Worm (Caenorhabditis elegans): ENCODE data around the gene ugt-29.

The ugt-29 gene

DNA sequence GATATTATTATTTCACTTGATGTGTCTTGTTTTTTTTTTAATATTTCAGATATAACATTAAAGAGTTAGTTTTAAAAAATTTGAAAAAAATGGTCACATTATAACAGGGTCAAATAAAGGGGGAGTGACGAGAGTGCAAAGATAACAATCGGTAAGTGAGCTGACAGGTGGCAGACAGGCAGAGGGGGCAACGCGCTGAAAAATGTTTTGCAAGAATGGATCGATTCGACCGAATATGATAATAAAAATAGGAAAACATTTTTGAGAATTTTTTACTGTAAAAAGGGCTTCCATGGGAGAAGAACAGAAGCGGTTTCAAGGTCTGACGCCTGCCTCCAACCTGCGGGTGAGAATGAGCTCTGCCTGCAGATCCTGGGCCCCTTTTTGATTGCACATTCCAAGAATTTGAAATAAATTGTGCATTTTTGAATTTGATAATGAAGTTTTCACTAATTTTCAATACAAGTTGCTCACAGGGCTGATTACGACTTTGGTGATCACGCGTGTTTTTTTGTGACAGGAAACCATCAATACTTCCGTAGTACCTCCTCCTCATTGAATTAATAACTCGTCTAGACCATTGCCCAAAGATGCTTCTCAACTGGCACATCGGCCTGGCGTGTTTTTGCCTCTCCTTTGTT is at the start of gene ugt-29, which contains the start of gene srx-5:
Gene ugt-29, minus strand, starts transcription at position 101 of the 641 bp plus-strand sequence.
Gene srx-5, plus strand, starts transcription at position 591 of the 641 bp plus-strand sequence.
- TF ChIP-seq vab-7 (GFP tag; IDR thresholded peaks at IDR 0.05), result no peak
- no peak for TF ChIP-seq lsy-2 (tag; optimal IDR thresholded peaks at IDR 0.05)
- TF ChIP-seq mes-2 (tag; optimal IDR thresholded peaks at IDR 0.05; ENCODE audit: poor library complexity, severe bottlenecking), result no peak
- TF ChIP-seq ceh-32 (tag; optimal IDR thresholded peaks at IDR 0.05; ENCODE audit: poor library complexity), result no peak
- TF ChIP-seq dmd-6 (GFP tag; IDR thresholded peaks at IDR 0.05), result 0 out of 2 replicates have a peak, but pooled peaks have one; percentile 27

DNA sequence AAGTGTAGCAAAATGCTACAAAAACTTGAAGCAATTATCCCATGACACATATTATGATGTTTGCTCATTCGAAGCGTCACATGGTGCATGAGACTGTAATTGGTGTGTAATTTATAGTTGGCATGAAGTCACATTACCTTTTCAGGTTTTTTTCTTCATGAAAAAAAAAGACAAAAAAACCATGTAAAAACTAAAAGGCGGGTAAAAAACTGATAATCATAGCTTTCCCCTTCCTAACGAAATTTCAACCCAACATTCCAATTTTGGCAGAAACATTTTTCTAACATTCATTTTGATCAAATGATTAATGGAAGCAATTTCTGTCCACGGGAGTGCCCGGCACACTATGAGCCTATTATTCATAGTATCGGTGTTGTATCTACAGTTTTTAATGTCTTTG is 48.7 kb upstream of the ugt-29 start, which contains the start of gene sri-4:
Gene sri-4, plus strand, starts transcription at position 301 of the 400 bp plus-strand sequence.
- TF ChIP-seq lim-7 (GFP tag; IDR thresholded peaks at IDR 0.05) (no peak), nhr-28 (tag; optimal IDR thresholded peaks at IDR 0.05) (no peak), mep-1 (tag; optimal IDR thresholded peaks at IDR 0.05) (no peak)

DNA sequence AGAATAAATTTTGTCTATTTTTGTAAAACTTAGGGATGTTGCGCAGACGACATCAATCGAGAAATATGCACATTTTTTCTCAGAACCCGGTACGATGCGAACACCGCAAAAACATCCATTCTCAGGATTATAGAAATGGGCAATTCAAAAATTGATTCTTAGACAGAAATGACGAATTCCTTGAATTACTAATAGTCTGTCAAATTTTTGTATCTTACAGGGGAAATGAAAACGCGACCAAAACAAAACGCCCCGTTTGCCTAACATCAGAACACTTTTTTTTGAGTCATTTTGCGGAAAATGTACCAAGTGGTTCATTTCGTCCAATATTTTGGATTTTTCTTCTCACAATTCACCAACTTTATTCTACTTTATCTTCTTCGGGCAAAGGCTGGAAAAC is 44.0 kb upstream of the ugt-29 start, which contains the start of gene str-134:
Gene str-134, plus strand, starts transcription at position 301 of the 400 bp plus-strand sequence.
- TF ChIP-seq lin-1 (GFP tag; IDR thresholded peaks at IDR 0.05) (no peak), Y105C5A.15 (GFP tag; IDR thresholded peaks at IDR 0.05) (no peak), daf-12 (tag; optimal IDR thresholded peaks at IDR 0.05) (no peak), vab-7 (GFP tag; IDR thresholded peaks at IDR 0.05) (no peak), nhr-237 (tag; optimal IDR thresholded peaks at IDR 0.05) (no peak), zip-2 (tag; optimal IDR thresholded peaks at IDR 0.05) (no peak), snpc-1.2 (GFP tag; IDR thresholded peaks at IDR 0.05) (no peak), dve-1 (tag; optimal IDR thresholded peaks at IDR 0.05; ENCODE audit: insufficient read depth) (no peak), madf-5 (GFP tag; IDR thresholded peaks at IDR 0.05) (no peak), zfp-2 (tag; optimal IDR thresholded peaks at IDR 0.05) (no peak), ztf-7 (tag; optimal IDR thresholded peaks at IDR 0.05) (no peak), mes-2 (tag; optimal IDR thresholded peaks at IDR 0.05; ENCODE audit: poor library complexity, severe bottlenecking) (no peak), ZK546.5 (tag; optimal IDR thresholded peaks at IDR 0.05) (no peak), lin-15B (tag; optimal IDR thresholded peaks at IDR 0.05) (no peak), ztf-11 (tag; optimal IDR thresholded peaks at IDR 0.05) (no peak), snpc-4 (tag; optimal IDR thresholded peaks at IDR 0.05) (no peak), gei-8 (GFP tag; optimal IDR thresholded peaks at IDR 0.05) (no peak), dmd-8 (GFP tag; IDR thresholded peaks at IDR 0.05) (no peak), pha-4 (GFP tag; IDR thresholded peaks at IDR 0.05) (no peak), pha-4 (tag; optimal IDR thresholded peaks at IDR 0.05) (no peak)

DNA sequence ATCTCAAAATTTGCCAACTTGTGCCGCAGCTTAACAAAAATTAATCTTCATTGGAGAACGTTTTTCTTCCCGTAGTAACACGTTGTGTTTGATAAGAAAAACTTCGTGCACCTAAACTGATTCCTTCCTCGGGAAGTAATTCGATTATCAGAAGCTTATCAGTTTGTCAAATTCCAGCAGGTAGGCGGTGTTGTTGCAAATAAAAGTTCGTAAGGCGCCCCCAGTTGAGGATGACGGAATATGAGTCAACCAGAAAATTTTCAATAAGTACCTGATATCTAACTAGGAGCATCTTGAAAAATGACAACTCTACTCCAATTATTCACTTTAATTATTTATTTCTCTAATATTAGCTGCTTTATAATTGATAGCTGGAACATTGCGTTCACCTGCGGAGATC is 42.4 kb upstream of the ugt-29 start, which contains the start of gene C05E4.7:
Gene C05E4.7, plus strand, starts transcription at position 301 of the 400 bp plus-strand sequence.
- TF ChIP-seq spr-3 (GFP tag; optimal IDR thresholded peaks at IDR 0.05) (no peak), dpl-1 (GFP tag; optimal IDR thresholded peaks at IDR 0.05) (no peak), ZK337.2 (GFP tag; IDR thresholded peaks at IDR 0.05) (no peak), nhr-6 (tag; optimal IDR thresholded peaks at IDR 0.05) (no peak), nhr-10 (tag; optimal IDR thresholded peaks at IDR 0.05) (no peak), dve-1 (tag; optimal IDR thresholded peaks at IDR 0.05; ENCODE audit: insufficient read depth) (no peak), tag-97 (GFP tag; IDR thresholded peaks at IDR 0.05) (no peak), ceh-44 (GFP tag; IDR thresholded peaks at IDR 0.05) (no peak), T20F7.1 (GFP tag; optimal IDR thresholded peaks at IDR 0.05) (no peak), spr-1 (tag; optimal IDR thresholded peaks at IDR 0.05) (no peak), ztf-11 (tag; optimal IDR thresholded peaks at IDR 0.05) (no peak), tra-1 (GFP tag; IDR thresholded peaks at IDR 0.05) (no peak), ZK546.5 (tag; optimal IDR thresholded peaks at IDR 0.05) (no peak), mep-1 (tag; optimal IDR thresholded peaks at IDR 0.05) (no peak), T26A8.4 (GFP tag; IDR thresholded peaks at IDR 0.05) (no peak), hmg-1.1 (GFP tag; IDR thresholded peaks at IDR 0.05) (no peak), daf-19 (GFP tag; conservative IDR thresholded peaks at IDR 0.05) (no peak), zfp-2 (tag; optimal IDR thresholded peaks at IDR 0.05) (no peak), sdz-12 (GFP tag; optimal IDR thresholded peaks at IDR 0.05) (no peak)
